Worm (Caenorhabditis elegans): ENCODE data around the gene F10E9.2.
A peak's percentile ranks its signal among the peaks of the same experiment; 100 is the strongest.

F10E9.2 gene

ce11 chrIII:8293260-8293659, 19.2 kb upstream of the F10E9.2 start:
- TF ChIP-seq pes-1 (GFP tag; IDR thresholded peaks at IDR 0.05) (no peak), B0310.2 (tag; optimal IDR thresholded peaks at IDR 0.05) (no peak), ceh-36 (tag; optimal IDR thresholded peaks at IDR 0.05) (no peak), scrt-1 (GFP tag; IDR thresholded peaks at IDR 0.05) (no peak), aly-1 (tag; optimal IDR thresholded peaks at IDR 0.05) (no peak), hmg-4 (GFP tag; optimal IDR thresholded peaks at IDR 0.05) (no peak), sea-1 (GFP tag; conservative IDR thresholded peaks at IDR 0.05) (no peak), tra-4 (tag; optimal IDR thresholded peaks at IDR 0.05) (no peak), flt-1 (GFP tag; IDR thresholded peaks at IDR 0.05) (no peak), hmbx-1 (tag; optimal IDR thresholded peaks at IDR 0.05) (no peak), F13C5.2 (tag; optimal IDR thresholded peaks at IDR 0.05) (no peak)

- TF ChIP-seq scrt-1 (GFP tag; IDR thresholded peaks at IDR 0.05) (no peak), aly-1 (tag; optimal IDR thresholded peaks at IDR 0.05) (no peak), hmg-4 (GFP tag; optimal IDR thresholded peaks at IDR 0.05) (peak; percentile 30), F13C5.2 (tag; optimal IDR thresholded peaks at IDR 0.05) (no peak), tbx-11 (GFP tag; IDR thresholded peaks at IDR 0.05) (no peak), pes-1 (GFP tag; IDR thresholded peaks at IDR 0.05) (peak; percentile 38; the same call in 1 of the 2 replicates), B0310.2 (tag; optimal IDR thresholded peaks at IDR 0.05) (no peak), ets-7 (tag; optimal IDR thresholded peaks at IDR 0.05) (peak; percentile 95)
Observed at ce11 chrIII:8298216-8298920, 14.1 kb upstream of the F10E9.2 start.

- no peak for TF ChIP-seq ets-7 (tag; optimal IDR thresholded peaks at IDR 0.05)
Observed at ce11 chrIII:8299078-8299587, 13.4 kb upstream of the F10E9.2 start.

- TF ChIP-seq hnd-1 (tag; optimal IDR thresholded peaks at IDR 0.05) = no peak
- TF ChIP-seq pes-1 (GFP tag; IDR thresholded peaks at IDR 0.05) = no peak
- no peak for TF ChIP-seq hmg-4 (GFP tag; optimal IDR thresholded peaks at IDR 0.05)
Observed at ce11 chrIII:8299734-8300133, 12.8 kb upstream of the F10E9.2 start.

ce11 chrIII:8300860-8301396, 11.6 kb upstream of the F10E9.2 start:
- TF ChIP-seq pes-1 (GFP tag; IDR thresholded peaks at IDR 0.05) (no peak), hnd-1 (tag; optimal IDR thresholded peaks at IDR 0.05) (no peak), ceh-36 (tag; optimal IDR thresholded peaks at IDR 0.05) (no peak), F13C5.2 (tag; optimal IDR thresholded peaks at IDR 0.05) (no peak), ceh-13 (GFP tag; optimal IDR thresholded peaks at IDR 0.05) (no peak), hmbx-1 (tag; optimal IDR thresholded peaks at IDR 0.05) (no peak), tra-4 (tag; optimal IDR thresholded peaks at IDR 0.05) (no peak), tbx-11 (GFP tag; IDR thresholded peaks at IDR 0.05) (no peak), sea-1 (GFP tag; conservative IDR thresholded peaks at IDR 0.05) (no peak), aly-1 (tag; optimal IDR thresholded peaks at IDR 0.05) (no peak), flt-1 (GFP tag; IDR thresholded peaks at IDR 0.05) (no peak), ama-1 (optimal IDR thresholded peaks at IDR 0.05) (no peak), ets-7 (tag; optimal IDR thresholded peaks at IDR 0.05) (no peak), hmg-4 (GFP tag; optimal IDR thresholded peaks at IDR 0.05) (no peak), scrt-1 (GFP tag; IDR thresholded peaks at IDR 0.05) (no peak), B0310.2 (tag; optimal IDR thresholded peaks at IDR 0.05) (no peak), tbx-37 (GFP tag; conservative IDR thresholded peaks at IDR 0.05) (no peak)

ce11 chrIII:8303440-8303839, 9.1 kb upstream of the F10E9.2 start:
- TF ChIP-seq flt-1 (GFP tag; IDR thresholded peaks at IDR 0.05) (no peak), aly-1 (tag; optimal IDR thresholded peaks at IDR 0.05) (no peak), F13C5.2 (tag; optimal IDR thresholded peaks at IDR 0.05) (no peak), tra-4 (tag; optimal IDR thresholded peaks at IDR 0.05) (no peak), hnd-1 (tag; optimal IDR thresholded peaks at IDR 0.05) (no peak), ceh-13 (GFP tag; optimal IDR thresholded peaks at IDR 0.05) (no peak), B0310.2 (tag; optimal IDR thresholded peaks at IDR 0.05) (no peak), tbx-37 (GFP tag; conservative IDR thresholded peaks at IDR 0.05) (no peak), ceh-36 (tag; optimal IDR thresholded peaks at IDR 0.05) (no peak), pes-1 (GFP tag; IDR thresholded peaks at IDR 0.05) (no peak), scrt-1 (GFP tag; IDR thresholded peaks at IDR 0.05) (no peak), ama-1 (optimal IDR thresholded peaks at IDR 0.05) (no peak)

ce11 chrIII:8305304-8305703, 7.2 kb upstream of the F10E9.2 start:
- no peak for TF ChIP-seq tbx-11 (GFP tag; IDR thresholded peaks at IDR 0.05)
- no peak for TF ChIP-seq hmbx-1 (tag; optimal IDR thresholded peaks at IDR 0.05)
- no peak for TF ChIP-seq hmg-4 (GFP tag; optimal IDR thresholded peaks at IDR 0.05)
- no peak for TF ChIP-seq ceh-13 (GFP tag; optimal IDR thresholded peaks at IDR 0.05)
- no peak for TF ChIP-seq ets-7 (tag; optimal IDR thresholded peaks at IDR 0.05)
- no peak for TF ChIP-seq hnd-1 (tag; optimal IDR thresholded peaks at IDR 0.05)
- TF ChIP-seq tra-4 (tag; optimal IDR thresholded peaks at IDR 0.05) = no peak
- no peak for TF ChIP-seq aly-1 (tag; optimal IDR thresholded peaks at IDR 0.05)
- TF ChIP-seq flt-1 (GFP tag; IDR thresholded peaks at IDR 0.05) = no peak
- TF ChIP-seq scrt-1 (GFP tag; IDR thresholded peaks at IDR 0.05) = no peak
- TF ChIP-seq ama-1 (optimal IDR thresholded peaks at IDR 0.05) = no peak

- no peak for TF ChIP-seq scrt-1 (GFP tag; IDR thresholded peaks at IDR 0.05)
- no peak for TF ChIP-seq hmg-4 (GFP tag; optimal IDR thresholded peaks at IDR 0.05)
- TF ChIP-seq B0310.2 (tag; optimal IDR thresholded peaks at IDR 0.05) = no peak
- TF ChIP-seq sea-1 (GFP tag; conservative IDR thresholded peaks at IDR 0.05) = no peak
- TF ChIP-seq flt-1 (GFP tag; IDR thresholded peaks at IDR 0.05) = no peak
Observed at ce11 chrIII:8305816-8306215, 6.7 kb upstream of the F10E9.2 start.
